Worm (Caenorhabditis elegans): ENCODE measurements around the gene K11E4.1.

DNA sequence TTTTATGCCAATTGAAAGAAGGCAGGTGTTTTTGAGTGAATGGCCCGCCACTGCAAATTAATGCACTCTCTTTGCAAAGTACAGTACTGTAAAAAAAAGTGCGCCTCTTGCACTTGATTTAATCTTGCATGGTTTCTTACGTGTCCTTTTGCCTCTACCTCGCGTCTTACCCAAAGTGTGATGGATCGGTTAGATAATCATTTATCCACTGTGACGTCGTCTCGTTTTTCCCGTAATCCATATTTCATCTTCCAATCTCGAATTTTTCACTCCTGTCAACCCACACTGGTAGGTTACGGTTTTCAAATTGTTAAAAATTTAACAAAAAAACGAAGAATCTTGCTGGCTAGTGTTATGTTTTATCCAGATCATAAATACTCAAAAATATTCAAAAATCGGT lies 22.7 kb downstream of the K11E4.1 start:
- no peak for TF ChIP-seq nhr-11 (tag; optimal IDR thresholded peaks at IDR 0.05)
- TF ChIP-seq egl-27 (tag; optimal IDR thresholded peaks at IDR 0.05): no peak
- no peak for TF ChIP-seq fos-1 (tag; optimal IDR thresholded peaks at IDR 0.05)
- TF ChIP-seq alr-1 (tag; optimal IDR thresholded peaks at IDR 0.05): no peak

Data from whole organism, L2 larva.